Fruit fly (Drosophila melanogaster) whole organism, adult: ENCODE results near the gene mRF1.

Experiments used
- CG1620 ChIP-seq: fragments of 200-800 bp; sonication (Bioruptor generic); optimal IDR thresholded peaks from 2 replicates; lab custom pipeline; 2016; ENCODE audit warnings: missing biosample characterization, missing genetic modification characterization
- CG33017 ChIP-seq: fragments of 200-800 bp; sonication (Bioruptor generic); optimal IDR thresholded peaks from 2 replicates; lab custom pipeline; 2018; ENCODE audit warnings: missing biosample characterization, mild to moderate bottlenecking, missing genetic modification characterization, moderate library complexity
- Crg-1 ChIP-seq: fragments of 200-800 bp; sonication (Bioruptor generic); optimal IDR thresholded peaks from 2 replicates; lab custom pipeline; 2016; ENCODE audit warnings: missing biosample characterization, missing genetic modification characterization
- Hr96 ChIP-seq: fragments of 200-800 bp; sonication (Bioruptor generic); optimal IDR thresholded peaks from 2 replicates; lab custom pipeline; 2016; ENCODE audit warnings: missing biosample characterization, missing genetic modification characterization
- tj ChIP-seq: fragments of 200-800 bp; sonication (Bioruptor generic); optimal IDR thresholded peaks from 3 replicates; lab custom pipeline; 2017; ENCODE audit warnings: missing biosample characterization, mild to moderate bottlenecking, missing genetic modification characterization, moderate library complexity
- toe ChIP-seq: fragments of 200-800 bp; sonication (Bioruptor generic); optimal IDR thresholded peaks from 2 replicates; lab custom pipeline; 2016; ENCODE audit warnings: missing biosample characterization, missing genetic modification characterization

DNA sequence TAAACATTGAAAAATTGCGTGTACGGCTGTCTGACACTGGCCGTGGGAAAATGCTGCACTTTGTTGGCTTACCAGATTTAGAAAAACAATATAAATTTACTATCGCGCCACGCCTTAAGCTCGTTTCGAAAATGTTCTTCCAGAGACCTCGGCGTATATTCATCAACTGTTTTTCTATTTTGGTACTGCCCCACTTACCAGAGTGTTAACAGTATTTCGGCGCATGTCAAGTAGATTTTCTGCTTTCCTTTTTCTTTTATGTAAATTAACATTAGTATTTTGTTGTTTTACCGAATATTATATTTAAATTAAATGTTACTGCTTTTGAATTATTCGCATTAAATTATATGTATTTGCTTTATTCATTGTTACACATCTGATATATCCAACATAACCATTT, 4.8 kb upstream of the mRF1 start, which contains the start of gene kek4:
- TF ChIP-seq tj (GFP tag; lab: Kevin White, UChicago) (no peak), Crg-1 (GFP tag; lab: Kevin White, UChicago) (no peak), CG1620 (GFP tag; lab: Kevin White, UChicago) (no peak), CG33017 (no peak), toe (GFP tag; lab: Kevin White, UChicago) (no peak), Hr96 (GFP tag; lab: Kevin White, UChicago) (no peak)
